Worm (Caenorhabditis elegans) whole organism, L1 larva: ENCODE results near the gene T23F2.5.

Source experiments
- F16B12.6 ChIP-seq: fragments of 150-350 bp; optimal IDR thresholded peaks from 2 replicates; lab custom pipeline; 2014; ENCODE audit warnings: missing biosample characterization, missing genetic modification characterization
- Y116A8C.19 ChIP-seq: sonication (generic microtip); optimal IDR thresholded peaks from 2 replicates; lab custom pipeline; 2016; ENCODE audit warnings: missing compliant biosample characterization, missing genetic modification characterization, borderline replicate concordance
- alr-1 ChIP-seq: fragments of 200-800 bp; sonication (Bioruptor generic); optimal IDR thresholded peaks from 2 replicates; lab custom pipeline; 2018; ENCODE audit warnings: borderline replicate concordance, mild to moderate bottlenecking, missing genetic modification characterization, missing compliant biosample characterization
- aly-2 ChIP-seq: fragments of 150-350 bp; optimal IDR thresholded peaks from 2 replicates; lab custom pipeline; 2014; ENCODE audit warnings: missing biosample characterization, missing genetic modification characterization
- ama-1 ChIP-seq: fragments of 150-350 bp; optimal IDR thresholded peaks from 2 replicates; lab custom pipeline; 2014
- blmp-1 ChIP-seq: fragments of 150-350 bp; optimal IDR thresholded peaks from 2 replicates; lab custom pipeline; 2014; ENCODE audit warnings: missing biosample characterization, missing genetic modification characterization
- ceh-63 ChIP-seq: fragments of 200-800 bp; sonication (Bioruptor generic); optimal IDR thresholded peaks from 2 replicates; lab custom pipeline; 2018; ENCODE audit warnings: mild to moderate bottlenecking, missing genetic modification characterization, missing compliant biosample characterization
- ceh-8 ChIP-seq: fragments of 200-800 bp; sonication (Bioruptor generic); optimal IDR thresholded peaks from 2 replicates; lab custom pipeline; 2018; ENCODE audit warnings: mild to moderate bottlenecking, missing genetic modification characterization, moderate library complexity, missing compliant biosample characterization
- ces-1 ChIP-seq: fragments of 150-350 bp; optimal IDR thresholded peaks from 2 replicates; lab custom pipeline; 2014; ENCODE audit warnings: missing biosample characterization, missing genetic modification reagents, missing genetic modification characterization
- dsc-1 ChIP-seq: sonication (generic microtip); optimal IDR thresholded peaks from 2 replicates; lab custom pipeline; 2016; ENCODE audit warnings: mild to moderate bottlenecking, missing genetic modification characterization, missing compliant biosample characterization
- efl-1 ChIP-seq, 4 experiments: fragments of 150-350 bp; optimal IDR thresholded peaks in 3 of 4; peaks in 1 of 4; 1 replicate in 1 of 4; 2 replicates in 3 of 4; lab custom pipeline; 2014; ENCODE audit warnings: missing biosample characterization in 2 of 4, missing genetic modification characterization in 2 of 4, missing genetic modification reagents in 2 of 4
- egl-13 ChIP-seq: sonication (generic microtip); optimal IDR thresholded peaks from 2 replicates; lab custom pipeline; 2016; ENCODE audit warnings: missing genotype, missing genetic modification reagents, missing genetic modification characterization, missing compliant biosample characterization
- elt-3 ChIP-seq, 6 experiments: fragments of 150-350 bp in 1 of 6; sonication (generic microtip); optimal IDR thresholded peaks; 2 replicates each; lab custom pipeline; 2017 to 2018; ENCODE audit warnings: missing biosample characterization in 6 of 6, missing genetic modification characterization in 6 of 6, inconsistent platforms in 1 of 6
- fkh-4 ChIP-seq: sonication (generic microtip); optimal IDR thresholded peaks from 2 replicates; lab custom pipeline; 2016; ENCODE audit warnings: missing compliant biosample characterization, missing genetic modification characterization, borderline replicate concordance
- fkh-8 ChIP-seq: sonication (generic microtip); optimal IDR thresholded peaks from 2 replicates; lab custom pipeline; 2016; ENCODE audit warnings: mild to moderate bottlenecking, missing genetic modification characterization, missing compliant biosample characterization
- grh-1 ChIP-seq: fragments of 200-800 bp; sonication (Bioruptor generic); IDR thresholded peaks from 2 replicates; pipeline ENCODE4 v1.3.6; 2022; ENCODE audit warnings: missing genetic modification reagents, missing genetic modification characterization, missing compliant biosample characterization
- hlh-17 ChIP-seq: fragments of 200-800 bp; sonication (Bioruptor generic); optimal IDR thresholded peaks from 2 replicates; lab custom pipeline; 2018; ENCODE audit warnings: missing genetic modification characterization, mild to moderate bottlenecking, missing compliant biosample characterization, moderate library complexity, borderline replicate concordance
- hlh-4 ChIP-seq: sonication (generic microtip); optimal IDR thresholded peaks from 2 replicates; lab custom pipeline; 2016; ENCODE audit warnings: mild to moderate bottlenecking, missing genetic modification characterization, missing compliant biosample characterization
- hpl-2 ChIP-seq: fragments of 150-350 bp; optimal IDR thresholded peaks from 2 replicates; lab custom pipeline; 2014; ENCODE audit warnings: missing biosample characterization, missing genetic modification reagents, missing genetic modification characterization
- jun-1 ChIP-seq: fragments of 150-350 bp; optimal IDR thresholded peaks from 2 replicates; lab custom pipeline; 2014; ENCODE audit warnings: missing biosample characterization, missing genetic modification reagents, missing genetic modification characterization
- lin-14 ChIP-seq: fragments of 200-800 bp; sonication (Bioruptor generic); optimal IDR thresholded peaks from 2 replicates; lab custom pipeline; 2018; ENCODE audit warnings: mild to moderate bottlenecking, missing genetic modification characterization, moderate library complexity, missing compliant biosample characterization
- lin-35 ChIP-seq, 2 experiments: fragments of 150-350 bp; optimal IDR thresholded peaks; 2 replicates each; lab custom pipeline; 2014; ENCODE audit warnings: missing biosample characterization in 2 of 2, missing genetic modification characterization in 2 of 2, missing genetic modification reagents in 2 of 2
- lin-39 ChIP-seq: fragments of 150-350 bp; optimal IDR thresholded peaks from 2 replicates; lab custom pipeline; 2014; ENCODE audit warnings: missing biosample characterization, missing genetic modification reagents, missing genetic modification characterization
- lir-3 ChIP-seq: sonication (generic microtip); optimal IDR thresholded peaks from 2 replicates; lab custom pipeline; 2016; ENCODE audit warnings: mild to moderate bottlenecking, missing genetic modification characterization, moderate library complexity, missing compliant biosample characterization; ENCODE audit not compliant: poor library complexity
- mdl-1 ChIP-seq, 2 experiments: fragments of 150-350 bp; optimal IDR thresholded peaks; 2 replicates each; lab custom pipeline; 2014 to 2017; ENCODE audit warnings: missing biosample characterization in 2 of 2, missing genetic modification characterization in 2 of 2, inconsistent platforms in 1 of 2
- mep-1 ChIP-seq: fragments of 150-350 bp; optimal IDR thresholded peaks from 2 replicates; lab custom pipeline; 2014; ENCODE audit warnings: missing biosample characterization, missing genetic modification characterization
- nhr-11 ChIP-seq: fragments of 150-350 bp; optimal IDR thresholded peaks from 2 replicates; lab custom pipeline; 2014; ENCODE audit warnings: missing biosample characterization, missing genetic modification characterization
- nhr-12 ChIP-seq: sonication (generic microtip); optimal IDR thresholded peaks from 2 replicates; lab custom pipeline; 2017; ENCODE audit warnings: missing biosample characterization, missing genetic modification characterization
- nhr-20 ChIP-seq: sonication (generic microtip); optimal IDR thresholded peaks from 2 replicates; lab custom pipeline; 2016; ENCODE audit warnings: mild to moderate bottlenecking, missing genetic modification characterization, missing compliant biosample characterization
- nhr-28 ChIP-seq: fragments of 150-350 bp; optimal IDR thresholded peaks from 2 replicates; lab custom pipeline; 2014; ENCODE audit warnings: missing biosample characterization, missing genetic modification characterization
- nhr-71 ChIP-seq: sonication (generic microtip); optimal IDR thresholded peaks from 2 replicates; lab custom pipeline; 2016; ENCODE audit warnings: mild to moderate bottlenecking, missing genetic modification characterization, moderate library complexity, missing compliant biosample characterization
- nhr-76 ChIP-seq: sonication (generic microtip); optimal IDR thresholded peaks from 2 replicates; lab custom pipeline; 2017; ENCODE audit warnings: missing biosample characterization, missing genetic modification characterization
- nhr-77 ChIP-seq: fragments of 150-350 bp; optimal IDR thresholded peaks from 2 replicates; lab custom pipeline; 2014; ENCODE audit warnings: missing biosample characterization, missing genetic modification characterization
- nhr-84 ChIP-seq: sonication (generic microtip); optimal IDR thresholded peaks from 2 replicates; lab custom pipeline; 2017; ENCODE audit warnings: missing biosample characterization, missing genetic modification characterization
- nhr-85 ChIP-seq: sonication (generic microtip); peaks from one replicate; lab custom pipeline; 2016; ENCODE audit warnings: missing genetic modification characterization, inconsistent platforms, missing compliant biosample characterization
- nhr-90 ChIP-seq: sonication (generic microtip); optimal IDR thresholded peaks from 2 replicates; lab custom pipeline; 2016; ENCODE audit warnings: mild to moderate bottlenecking, missing genetic modification characterization, missing compliant biosample characterization; ENCODE audit not compliant: poor library complexity
- rnt-1 ChIP-seq: sonication (generic microtip); optimal IDR thresholded peaks from 2 replicates; lab custom pipeline; 2016; ENCODE audit warnings: mild to moderate bottlenecking, missing genetic modification characterization, moderate library complexity, missing compliant biosample characterization
- snu-23 ChIP-seq: sonication (generic microtip); optimal IDR thresholded peaks from 2 replicates; lab custom pipeline; 2016; ENCODE audit warnings: missing genetic modification characterization, missing compliant biosample characterization
- swsn-7 ChIP-seq: sonication (generic microtip); optimal IDR thresholded peaks from 2 replicates; lab custom pipeline; 2016; ENCODE audit warnings: missing genetic modification characterization, missing compliant biosample characterization
- tlp-1 ChIP-seq: fragments of 150-350 bp; optimal IDR thresholded peaks from 2 replicates; lab custom pipeline; 2014; ENCODE audit warnings: missing biosample characterization, missing genetic modification characterization
- unc-130 ChIP-seq: fragments of 150-350 bp; optimal IDR thresholded peaks from 2 replicates; lab custom pipeline; 2017; ENCODE audit warnings: missing biosample characterization, missing genetic modification characterization, inconsistent platforms
- unc-30 ChIP-seq: sonication (generic microtip); optimal IDR thresholded peaks from 2 replicates; lab custom pipeline; 2017; ENCODE audit warnings: missing biosample characterization, missing genetic modification characterization
- unc-62 ChIP-seq: fragments of 150-350 bp; optimal IDR thresholded peaks from 2 replicates; lab custom pipeline; 2014; ENCODE audit warnings: missing biosample characterization, missing genetic modification reagents, missing genetic modification characterization
- unc-98 ChIP-seq: fragments of 200-800 bp; sonication (Bioruptor generic); IDR thresholded peaks from 2 replicates; pipeline ENCODE4 v1.3.6; 2022; ENCODE audit warnings: missing genetic modification characterization, missing compliant biosample characterization
- vab-15 ChIP-seq: sonication (generic microtip); optimal IDR thresholded peaks from 2 replicates; lab custom pipeline; 2017; ENCODE audit warnings: missing genotype, mild to moderate bottlenecking, missing genetic modification characterization, missing compliant biosample characterization
- xbp-1 ChIP-seq: sonication (generic microtip); optimal IDR thresholded peaks from 2 replicates; lab custom pipeline; 2016; ENCODE audit warnings: missing genetic modification characterization, missing compliant biosample characterization
- zip-4 ChIP-seq: fragments of 200-800 bp; sonication (Bioruptor generic); optimal IDR thresholded peaks from 2 replicates; lab custom pipeline; 2018; ENCODE audit warnings: mild to moderate bottlenecking, missing genetic modification characterization, moderate library complexity, missing compliant biosample characterization

The T23F2.5 gene

DNA sequence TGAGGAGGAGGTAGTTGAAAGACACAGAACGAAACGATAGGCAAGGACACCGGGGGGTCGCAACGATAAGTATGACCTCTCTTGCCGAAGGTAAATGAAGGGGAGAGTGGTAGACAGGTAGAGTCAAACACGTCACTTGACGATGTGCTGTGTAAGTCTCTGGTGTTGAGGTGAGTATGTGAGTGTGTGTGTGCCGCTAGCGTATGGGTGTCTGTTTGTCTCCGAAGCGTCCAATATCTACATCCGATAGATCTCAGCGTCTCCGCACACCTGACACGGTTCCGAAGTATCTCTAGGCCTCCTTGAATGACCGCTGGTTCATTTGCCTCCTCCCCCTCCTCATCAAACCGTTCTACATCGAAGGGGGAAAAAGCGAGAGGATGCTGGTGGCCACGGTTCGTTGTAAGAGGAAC lies 41.8 kb downstream of the T23F2.5 start (continued):
- TF ChIP-seq swsn-7 (peak; percentile 52), nhr-28 (tag; lab: Kevin White, UChicago) (no peak), egl-13 (tag; lab: Kevin White, UChicago) (no peak), vab-15 (tag; lab: Kevin White, UChicago) (no peak), unc-130 (tag; lab: Kevin White, UChicago) (peak; percentile 82), lin-35 (GFP tag; optimal IDR thresholded peaks at IDR 0.05; lab: Kevin White, UChicago) (peak; percentile 41 to 69), unc-30 (tag; lab: Kevin White, UChicago) (no peak), jun-1 (tag; lab: Kevin White, UChicago) (peak; percentile 60), nhr-71 (peak; percentile 81), unc-62 (GFP tag; lab: Kevin White, UChicago) (no peak), efl-1 (optimal IDR thresholded peaks at IDR 0.05; lab: Kevin White, UChicago) (peak; percentile 8 to 34), efl-1 (GFP tag; optimal IDR thresholded peaks at IDR 0.05 in 1 of 2; lab: Kevin White, UChicago) (no peak), fkh-8 (tag; lab: Kevin White, UChicago) (peak; percentile 59), blmp-1 (peak; percentile 79), nhr-76 (peak; percentile 62), mep-1 (tag; lab: Kevin White, UChicago) (peak; percentile 64), snu-23 (GFP tag; lab: Kevin White, UChicago) (peak; percentile 87), grh-1 (no peak), nhr-84 (tag; lab: Kevin White, UChicago) (no peak), ceh-8 (GFP tag; lab: Kevin White, UChicago) (no peak), ceh-63 (GFP tag; lab: Kevin White, UChicago) (no peak), lin-14 (peak; percentile 95), xbp-1 (tag; lab: Kevin White, UChicago) (peak; percentile 56), F16B12.6 (tag; lab: Kevin White, UChicago) (no peak), ama-1 (lab: Kevin White, UChicago) (no peak), nhr-11 (tag; lab: Kevin White, UChicago) (no peak), hpl-2 (no peak), zip-4 (GFP tag; lab: Kevin White, UChicago) (no peak), hlh-4 (tag; lab: Kevin White, UChicago) (no peak), nhr-12 (tag; lab: Kevin White, UChicago) (no peak)

DNA sequence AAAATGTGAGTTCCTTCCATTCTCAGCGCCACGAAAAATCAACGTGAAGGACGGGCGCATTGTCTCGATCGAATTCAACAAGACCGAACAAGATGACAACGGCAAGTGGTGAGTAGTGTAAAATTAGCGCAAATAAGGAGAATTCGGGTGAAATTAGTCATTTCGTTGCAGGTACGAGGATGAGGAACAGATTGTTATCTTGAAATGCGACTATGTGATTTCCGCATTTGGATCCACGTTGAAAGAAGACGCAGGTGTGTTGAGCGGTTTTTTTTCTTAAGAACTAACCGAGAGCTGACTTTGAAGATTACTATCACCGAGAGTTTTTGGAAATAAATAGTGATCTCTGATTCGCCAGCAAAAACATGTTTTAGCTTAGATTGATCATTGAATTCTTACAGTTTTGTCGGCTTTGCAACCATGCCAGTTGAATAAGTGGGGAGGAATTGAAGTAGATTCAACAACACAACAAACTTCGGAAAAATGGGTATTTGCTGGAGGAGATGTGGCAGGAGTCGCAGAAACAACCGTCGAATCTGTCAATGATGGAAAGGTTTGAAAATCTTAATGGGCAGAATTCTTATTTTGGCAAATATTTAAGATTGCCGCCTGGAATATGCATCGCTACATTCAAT lies 46.7 kb downstream of the T23F2.5 start:
- TF ChIP-seq nhr-85: peak; percentile 82
- peak; percentile 49 for TF ChIP-seq blmp-1
- TF ChIP-seq rnt-1 (tag; lab: Kevin White, UChicago): peak; percentile 15
- peak; percentile 41 for TF ChIP-seq lin-14
- TF ChIP-seq ceh-8 (GFP tag; lab: Kevin White, UChicago): no peak
- no peak for TF ChIP-seq lir-3
- TF ChIP-seq xbp-1 (tag; lab: Kevin White, UChicago): no peak

DNA sequence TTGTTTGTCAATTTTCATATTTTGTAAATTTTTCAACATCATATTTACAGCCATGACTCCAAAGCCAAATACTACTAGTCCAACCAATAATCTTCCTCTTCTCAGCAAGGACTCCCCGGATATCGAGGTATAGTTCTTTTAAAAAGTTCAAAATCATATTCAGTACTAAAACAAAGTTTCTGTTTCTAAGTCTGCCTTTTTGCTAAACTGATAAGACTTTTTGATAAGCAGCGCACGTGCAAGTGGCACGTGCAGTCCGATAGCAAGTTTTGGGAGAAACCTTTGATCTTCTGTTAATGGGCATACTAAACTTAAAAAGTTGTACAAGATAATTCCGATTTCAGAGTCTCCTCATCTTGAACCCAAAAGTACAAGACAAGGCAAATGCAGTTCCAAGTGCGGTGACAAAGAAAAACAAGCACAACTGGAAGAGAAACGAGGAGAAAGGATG lies 49.1 kb downstream of the T23F2.5 start, which contains the start of gene dpyd-1:
TSS of gene dpyd-1 (plus strand) at position 51 of the 451 bp plus-strand sequence.
- TF ChIP-seq nhr-90 (tag; lab: Kevin White, UChicago) (peak; percentile 24), nhr-85 (peak; percentile 68), grh-1 (peak; percentile 44), unc-98 (GFP tag; lab: Robert Waterston, UW) (no peak), tlp-1 (tag; lab: Kevin White, UChicago) (no peak), xbp-1 (tag; lab: Kevin White, UChicago) (no peak), fkh-4 (tag; lab: Kevin White, UChicago) (no peak), jun-1 (tag; lab: Kevin White, UChicago) (no peak), nhr-77 (no peak), mdl-1 (tag; optimal IDR thresholded peaks at IDR 0.05; lab: Kevin White, UChicago) (peak in 1 of 2 experiments; percentile 93), alr-1 (tag; lab: Kevin White, UChicago) (no peak), lin-14 (peak; percentile 16), vab-15 (tag; lab: Kevin White, UChicago) (no peak), elt-3 (tag; optimal IDR thresholded peaks at IDR 0.05; lab: Kevin White, UChicago) (peak; percentile 73 to 98 (median 88)), Y116A8C.19 (tag; lab: Kevin White, UChicago) (no peak), fkh-8 (tag; lab: Kevin White, UChicago) (no peak), nhr-20 (peak; percentile 53), hlh-4 (tag; lab: Kevin White, UChicago) (no peak), aly-2 (tag; lab: Kevin White, UChicago) (no peak), nhr-71 (peak; percentile 35), dsc-1 (tag; lab: Kevin White, UChicago) (no peak), lin-39 (no peak), ces-1 (no peak), hlh-17 (GFP tag; lab: Kevin White, UChicago) (no peak), nhr-11 (tag; lab: Kevin White, UChicago) (no peak), nhr-12 (tag; lab: Kevin White, UChicago) (no peak)
